Fruit fly (Drosophila melanogaster) S2 (cell line): ENCODE results near the gene Arfrp1.

Experiments used
- CG8478 ChIP-seq: fragments of >200 bp; optimal IDR thresholded peaks from 2 replicates; lab custom pipeline; 2018
- CTCF ChIP-seq, 2 experiments: fragments of >200 bp; optimal IDR thresholded peaks; 2 replicates each; lab custom pipeline; 2018

dm6 chrX:9078263-9078662, 28.6 kb upstream of the Arfrp1 start, which contains the start of gene CG44325:
- TF ChIP-seq CG8478 (lab: Kevin White, UChicago) (no peak), CTCF (optimal IDR thresholded peaks at IDR 0.05; lab: Kevin White, UChicago) (no peak)
